Worm (Caenorhabditis elegans): Measurements from ENCODE around the gene Y45F10B.8.

Gene Y45F10B.8

ce11 chrIV:13575673-13576072, 2.4 kb downstream of the Y45F10B.8 start:
- no peak for TF ChIP-seq scrt-1 (GFP tag; IDR thresholded peaks at IDR 0.05)
- no peak for TF ChIP-seq ama-1 (optimal IDR thresholded peaks at IDR 0.05)
- no peak for TF ChIP-seq pes-1 (GFP tag; IDR thresholded peaks at IDR 0.05)
- TF ChIP-seq tbx-37 (GFP tag; conservative IDR thresholded peaks at IDR 0.05): no peak
- TF ChIP-seq ceh-13 (GFP tag; optimal IDR thresholded peaks at IDR 0.05): no peak
- TF ChIP-seq F13C5.2 (tag; optimal IDR thresholded peaks at IDR 0.05): no peak

- TF ChIP-seq sea-1 (GFP tag; conservative IDR thresholded peaks at IDR 0.05) (no peak), tbx-11 (GFP tag; IDR thresholded peaks at IDR 0.05) (no peak), F13C5.2 (tag; optimal IDR thresholded peaks at IDR 0.05) (no peak), hmbx-1 (tag; optimal IDR thresholded peaks at IDR 0.05) (no peak), tra-4 (tag; optimal IDR thresholded peaks at IDR 0.05) (no peak), ama-1 (optimal IDR thresholded peaks at IDR 0.05) (no peak), B0310.2 (tag; optimal IDR thresholded peaks at IDR 0.05) (no peak), ets-7 (tag; optimal IDR thresholded peaks at IDR 0.05) (no peak), tbx-37 (GFP tag; conservative IDR thresholded peaks at IDR 0.05) (no peak)
Measured at ce11 chrIV:13574733-13575132, 3.3 kb downstream of the Y45F10B.8 start, which contains the start of gene srd-10. Gene srd-10, plus strand, starts transcription at chrIV:13575033.

ce11 chrIV:13564284-13564683, 13.8 kb downstream of the Y45F10B.8 start:
- TF ChIP-seq hnd-1 (tag; optimal IDR thresholded peaks at IDR 0.05): no peak
- TF ChIP-seq tra-4 (tag; optimal IDR thresholded peaks at IDR 0.05): no peak
- TF ChIP-seq pes-1 (GFP tag; IDR thresholded peaks at IDR 0.05): no peak
- no peak for TF ChIP-seq ceh-13 (GFP tag; optimal IDR thresholded peaks at IDR 0.05)
- no peak for TF ChIP-seq tbx-37 (GFP tag; conservative IDR thresholded peaks at IDR 0.05)
- no peak for TF ChIP-seq ets-7 (tag; optimal IDR thresholded peaks at IDR 0.05)
- no peak for TF ChIP-seq F13C5.2 (tag; optimal IDR thresholded peaks at IDR 0.05)
- TF ChIP-seq sea-1 (GFP tag; conservative IDR thresholded peaks at IDR 0.05): no peak
- no peak for TF ChIP-seq ceh-36 (tag; optimal IDR thresholded peaks at IDR 0.05)
- no peak for TF ChIP-seq tbx-11 (GFP tag; IDR thresholded peaks at IDR 0.05)
- no peak for TF ChIP-seq flt-1 (GFP tag; IDR thresholded peaks at IDR 0.05)
- no peak for TF ChIP-seq aly-1 (tag; optimal IDR thresholded peaks at IDR 0.05)
- TF ChIP-seq hmg-4 (GFP tag; optimal IDR thresholded peaks at IDR 0.05): no peak

- TF ChIP-seq tbx-11 (GFP tag; IDR thresholded peaks at IDR 0.05): no peak
- no peak for TF ChIP-seq ceh-36 (tag; optimal IDR thresholded peaks at IDR 0.05)
- TF ChIP-seq B0310.2 (tag; optimal IDR thresholded peaks at IDR 0.05): no peak
- TF ChIP-seq hmbx-1 (tag; optimal IDR thresholded peaks at IDR 0.05): no peak
- TF ChIP-seq tra-4 (tag; optimal IDR thresholded peaks at IDR 0.05): no peak
- TF ChIP-seq ets-7 (tag; optimal IDR thresholded peaks at IDR 0.05): no peak
- TF ChIP-seq hnd-1 (tag; optimal IDR thresholded peaks at IDR 0.05): no peak
- TF ChIP-seq ama-1 (optimal IDR thresholded peaks at IDR 0.05): no peak
Measured at ce11 chrIV:13561629-13562028, 16.4 kb downstream of the Y45F10B.8 start, which contains the start of the genes Y45F10B.13 and qui-1. Gene Y45F10B.13, minus strand, starts transcription at chrIV:13561729. Gene qui-1, plus strand, starts transcription at chrIV:13561861.

- no peak for TF ChIP-seq ceh-36 (tag; optimal IDR thresholded peaks at IDR 0.05)
- no peak for TF ChIP-seq hmbx-1 (tag; optimal IDR thresholded peaks at IDR 0.05)
- no peak for TF ChIP-seq scrt-1 (GFP tag; IDR thresholded peaks at IDR 0.05)
- no peak for TF ChIP-seq aly-1 (tag; optimal IDR thresholded peaks at IDR 0.05)
- TF ChIP-seq ama-1 (optimal IDR thresholded peaks at IDR 0.05): no peak
- TF ChIP-seq flt-1 (GFP tag; IDR thresholded peaks at IDR 0.05): no peak
- TF ChIP-seq ceh-13 (GFP tag; optimal IDR thresholded peaks at IDR 0.05): no peak
- TF ChIP-seq tra-4 (tag; optimal IDR thresholded peaks at IDR 0.05): no peak
- TF ChIP-seq ets-7 (tag; optimal IDR thresholded peaks at IDR 0.05): no peak
- TF ChIP-seq B0310.2 (tag; optimal IDR thresholded peaks at IDR 0.05): no peak
- TF ChIP-seq sea-1 (GFP tag; conservative IDR thresholded peaks at IDR 0.05): no peak
- no peak for TF ChIP-seq tbx-11 (GFP tag; IDR thresholded peaks at IDR 0.05)
- no peak for TF ChIP-seq F13C5.2 (tag; optimal IDR thresholded peaks at IDR 0.05)
- no peak for TF ChIP-seq hnd-1 (tag; optimal IDR thresholded peaks at IDR 0.05)
- TF ChIP-seq tbx-37 (GFP tag; conservative IDR thresholded peaks at IDR 0.05): no peak
- TF ChIP-seq hmg-4 (GFP tag; optimal IDR thresholded peaks at IDR 0.05): no peak
Measured at ce11 chrIV:13559020-13559419, 19.1 kb downstream of the Y45F10B.8 start.

- TF ChIP-seq scrt-1 (GFP tag; IDR thresholded peaks at IDR 0.05) (no peak), hmg-4 (GFP tag; optimal IDR thresholded peaks at IDR 0.05) (no peak), hmbx-1 (tag; optimal IDR thresholded peaks at IDR 0.05) (no peak), ceh-36 (tag; optimal IDR thresholded peaks at IDR 0.05) (no peak), tbx-11 (GFP tag; IDR thresholded peaks at IDR 0.05) (no peak), B0310.2 (tag; optimal IDR thresholded peaks at IDR 0.05) (no peak), ets-7 (tag; optimal IDR thresholded peaks at IDR 0.05) (no peak), ceh-13 (GFP tag; optimal IDR thresholded peaks at IDR 0.05) (no peak), hnd-1 (tag; optimal IDR thresholded peaks at IDR 0.05) (no peak), tra-4 (tag; optimal IDR thresholded peaks at IDR 0.05) (no peak), F13C5.2 (tag; optimal IDR thresholded peaks at IDR 0.05) (no peak), pes-1 (GFP tag; IDR thresholded peaks at IDR 0.05) (no peak), ama-1 (optimal IDR thresholded peaks at IDR 0.05) (no peak), flt-1 (GFP tag; IDR thresholded peaks at IDR 0.05) (no peak), sea-1 (GFP tag; conservative IDR thresholded peaks at IDR 0.05) (no peak), aly-1 (tag; optimal IDR thresholded peaks at IDR 0.05) (no peak), tbx-37 (GFP tag; conservative IDR thresholded peaks at IDR 0.05) (no peak)
Measured at ce11 chrIV:13557393-13557792, 20.7 kb downstream of the Y45F10B.8 start.

ce11 chrIV:13555508-13555907, 22.6 kb downstream of the Y45F10B.8 start:
- TF ChIP-seq sea-1 (GFP tag; conservative IDR thresholded peaks at IDR 0.05): no peak
- no peak for TF ChIP-seq tra-4 (tag; optimal IDR thresholded peaks at IDR 0.05)
- no peak for TF ChIP-seq F13C5.2 (tag; optimal IDR thresholded peaks at IDR 0.05)
- TF ChIP-seq ama-1 (optimal IDR thresholded peaks at IDR 0.05): no peak
- no peak for TF ChIP-seq ceh-13 (GFP tag; optimal IDR thresholded peaks at IDR 0.05)
- no peak for TF ChIP-seq flt-1 (GFP tag; IDR thresholded peaks at IDR 0.05)
- no peak for TF ChIP-seq tbx-11 (GFP tag; IDR thresholded peaks at IDR 0.05)
- TF ChIP-seq ets-7 (tag; optimal IDR thresholded peaks at IDR 0.05): no peak

- TF ChIP-seq tbx-37 (GFP tag; conservative IDR thresholded peaks at IDR 0.05): no peak
- TF ChIP-seq pes-1 (GFP tag; IDR thresholded peaks at IDR 0.05): no peak
- TF ChIP-seq B0310.2 (tag; optimal IDR thresholded peaks at IDR 0.05): no peak
- no peak for TF ChIP-seq scrt-1 (GFP tag; IDR thresholded peaks at IDR 0.05)
- TF ChIP-seq F13C5.2 (tag; optimal IDR thresholded peaks at IDR 0.05): no peak
Measured at ce11 chrIV:13554350-13554749, 23.7 kb downstream of the Y45F10B.8 start.
